Worm (Caenorhabditis elegans) whole organism, young adult: Measurements from ENCODE around the gene str-144.

ENCODE experiments used
- B0019.2 ChIP-seq: fragments of 200-800 bp; sonication (Bioruptor generic); conservative IDR thresholded peaks from 2 replicates; pipeline ENCODE4 v1.3.6; 2022; ENCODE audit warnings: missing genetic modification reagents, missing genetic modification characterization, missing compliant biosample characterization
- F37B4.10 ChIP-seq: fragments of 200-800 bp; sonication (Bioruptor generic); IDR thresholded peaks from 2 replicates; pipeline ENCODE4 v1.3.6; 2022; ENCODE audit warnings: missing genetic modification characterization, missing compliant biosample characterization
- F55B11.4 ChIP-seq: sonication (generic microtip); optimal IDR thresholded peaks from 2 replicates; lab custom pipeline; 2016; ENCODE audit warnings: missing compliant biosample characterization, missing genetic modification characterization, borderline replicate concordance; ENCODE audit not compliant: insufficient read depth
- ZK185.1 ChIP-seq: sonication (generic microtip); optimal IDR thresholded peaks from 2 replicates; lab custom pipeline; 2016; ENCODE audit warnings: mild to moderate bottlenecking, missing genetic modification characterization, missing compliant biosample characterization; ENCODE audit not compliant: poor library complexity, severe bottlenecking
- ekl-4 ChIP-seq: fragments of 200-800 bp; sonication (Bioruptor generic); IDR thresholded peaks from 2 replicates; pipeline ENCODE4 v1.3.6; 2022; ENCODE audit warnings: missing genetic modification reagents, missing genetic modification characterization, missing compliant biosample characterization
- madf-10 ChIP-seq: sonication (generic microtip); optimal IDR thresholded peaks from 2 replicates; lab custom pipeline; 2016; ENCODE audit warnings: mild to moderate bottlenecking, missing genetic modification characterization, missing compliant biosample characterization
- nhr-120 ChIP-seq: fragments of 200-800 bp; sonication (Bioruptor generic); IDR thresholded peaks from 2 replicates; pipeline ENCODE4 v1.3.6; 2022; ENCODE audit warnings: missing genetic modification characterization, missing compliant biosample characterization
- nhr-80 ChIP-seq: sonication (generic microtip); optimal IDR thresholded peaks from 2 replicates; lab custom pipeline; 2016; ENCODE audit warnings: missing genetic modification characterization, missing compliant biosample characterization
- snpc-4 ChIP-seq, 5 experiments: fragments of 150-350 bp in 1 of 5; sonication (generic microtip) in 4 of 5; optimal IDR thresholded peaks; 2 replicates each; lab custom pipeline; 2014 to 2018; ENCODE audit warnings: missing genetic modification characterization in 5 of 5, missing biosample characterization in 3 of 5, antibody characterized with exemption in 2 of 5, mild to moderate bottlenecking in 2 of 5, missing compliant biosample characterization in 2 of 5, missing genotype in 2 of 5, moderate library complexity in 2 of 5, missing genetic modification reagents in 1 of 5

DNA sequence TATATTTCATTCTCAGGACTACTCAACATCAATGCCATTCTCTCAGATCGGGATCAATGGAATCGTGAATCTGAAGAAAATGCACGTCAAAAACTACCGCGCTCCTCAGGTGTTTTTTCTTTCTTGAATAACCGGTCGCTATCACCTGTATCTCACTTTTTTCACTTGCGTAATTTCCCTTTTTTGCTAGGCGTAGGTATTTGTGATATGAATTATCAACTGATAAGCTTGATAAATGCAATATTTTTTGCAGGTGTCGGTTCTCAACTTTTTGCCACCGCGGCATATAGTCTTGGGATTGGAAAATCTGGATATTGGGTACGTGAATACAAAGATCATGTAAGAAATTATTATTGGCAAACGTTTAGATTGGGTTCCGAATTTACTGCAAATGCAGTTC, 16.8 kb downstream of the str-144 start:
- TF ChIP-seq nhr-80 (tag; lab: Kevin White, UChicago) (no peak), F55B11.4 (tag; lab: Kevin White, UChicago) (no peak), madf-10 (tag; lab: Kevin White, UChicago) (no peak), B0019.2 (GFP tag; lab: Robert Waterston, UW) (no peak), nhr-120 (no peak), ZK185.1 (tag; lab: Kevin White, UChicago) (no peak), ekl-4 (GFP tag; lab: Robert Waterston, UW) (no peak), snpc-4 (GFP tag; optimal IDR thresholded peaks at IDR 0.05; lab: Kevin White, UChicago) (no peak), snpc-4 (tag; optimal IDR thresholded peaks at IDR 0.05; lab: Kevin White, UChicago) (no peak), F37B4.10 (GFP tag; lab: Robert Waterston, UW) (no peak)
